Fruit fly (Drosophila melanogaster): ENCODE results near the gene Gba1b.

DNA sequence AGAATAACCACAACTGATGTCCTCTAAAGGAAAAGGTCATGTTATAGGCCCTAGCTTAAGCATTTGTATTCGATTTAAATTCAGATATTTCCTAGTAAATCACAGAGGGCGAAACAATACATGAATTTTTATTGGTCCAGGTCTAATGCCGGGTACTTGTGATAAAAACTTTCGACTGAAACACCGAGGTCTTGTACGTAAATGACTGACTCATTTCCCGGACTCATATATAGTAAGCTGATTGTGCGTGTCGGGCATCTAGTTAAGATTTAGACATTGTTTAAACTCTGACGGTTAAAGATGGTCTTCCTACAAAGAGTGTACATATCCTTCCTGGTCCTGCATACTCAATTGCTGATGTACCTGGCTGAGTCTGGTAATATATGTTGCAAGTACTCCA lies 22.4 kb upstream of the Gba1b start, which contains the start of gene CG16710:
- TF ChIP-seq CG6791 (GFP tag; IDR thresholded peaks at IDR 0.05; ENCODE audit: partially characterized antibody) (no peak), dpn (GFP tag; optimal IDR thresholded peaks at IDR 0.05) (no peak), CG9609 (GFP tag; optimal IDR thresholded peaks at IDR 0.05) (no peak), vvl (GFP tag; IDR thresholded peaks at IDR 0.05) (no peak), chif (GFP tag; optimal IDR thresholded peaks at IDR 0.05) (no peak), inv (GFP tag; IDR thresholded peaks at IDR 0.05; ENCODE audit: partially characterized antibody) (no peak)
